Worm (Caenorhabditis elegans): Measurements from ENCODE around the gene C17C3.24.

DNA sequence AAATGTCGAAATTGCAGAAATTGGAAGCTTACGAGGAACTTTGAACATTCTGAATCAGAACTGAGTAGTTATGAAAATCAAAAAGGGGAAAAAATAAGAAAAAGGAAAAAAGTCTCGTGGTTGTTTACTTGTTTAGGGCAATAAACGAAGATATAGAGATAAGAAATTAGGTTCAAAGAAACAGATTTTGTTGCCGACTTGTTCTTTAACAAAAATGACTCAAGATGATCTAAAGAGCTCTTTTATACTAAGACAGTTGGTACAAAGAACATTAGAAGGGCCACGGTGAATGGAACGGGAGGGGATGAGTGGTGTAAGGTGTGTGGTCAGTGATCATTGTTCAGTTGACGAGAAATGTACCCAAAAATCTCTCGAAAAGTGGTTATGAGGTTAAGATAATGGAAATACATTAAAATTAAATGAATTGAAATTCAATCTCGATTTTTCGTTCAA, 5.9 kb upstream of the C17C3.24 start, which contains the start of gene acdh-2:
- TF ChIP-seq nhr-2 (tag; optimal IDR thresholded peaks at IDR 0.05) (no peak), nhr-237 (tag; optimal IDR thresholded peaks at IDR 0.05) (no peak), mep-1 (tag; optimal IDR thresholded peaks at IDR 0.05) (no peak), snpc-4 (tag; optimal IDR thresholded peaks at IDR 0.05) (no peak), nhr-12 (tag; optimal IDR thresholded peaks at IDR 0.05) (no peak), pha-4 (tag; optimal IDR thresholded peaks at IDR 0.05) (no peak), lin-13 (tag; optimal IDR thresholded peaks at IDR 0.05) (no peak), sem-2 (GFP tag; optimal IDR thresholded peaks at IDR 0.05) (no peak), nhr-76 (tag; optimal IDR thresholded peaks at IDR 0.05) (no peak), elt-3 (tag; optimal IDR thresholded peaks at IDR 0.05) (no peak), sptf-1 (tag; optimal IDR thresholded peaks at IDR 0.05) (no peak)
